Fruit fly (Drosophila melanogaster) S2 (cell line): Measurements from ENCODE around the gene CG43965.

ENCODE experiments used
- CG8478 ChIP-seq: fragments of >200 bp; optimal IDR thresholded peaks from 2 replicates; lab custom pipeline; 2018
- CTCF ChIP-seq, 2 experiments: fragments of >200 bp; optimal IDR thresholded peaks; 2 replicates each; lab custom pipeline; 2018

DNA sequence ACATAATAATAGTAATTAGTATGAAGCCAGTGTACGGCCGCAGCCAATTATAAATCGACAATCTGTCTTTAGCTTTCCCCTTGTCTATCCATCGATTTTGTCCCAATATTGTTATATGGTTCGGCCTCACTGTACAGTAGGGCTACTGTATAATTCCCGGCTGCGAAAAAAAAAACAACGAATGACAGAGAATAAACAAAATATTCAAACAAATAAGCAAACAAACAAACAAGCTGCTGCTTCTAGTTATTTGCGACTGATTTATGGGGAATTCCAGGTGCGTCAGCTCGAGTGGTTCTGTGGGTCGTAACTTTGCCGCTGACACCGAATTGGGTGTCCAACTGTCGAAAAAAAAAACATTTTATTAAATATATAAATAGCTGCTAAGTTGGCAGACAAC, 35.9 kb downstream of the CG43965 start:
- TF ChIP-seq CTCF (optimal IDR thresholded peaks at IDR 0.05; lab: Kevin White, UChicago) = no peak
- no peak for TF ChIP-seq CG8478 (lab: Kevin White, UChicago)
